Worm (Caenorhabditis elegans): ENCODE data around the gene clec-241.

Gene clec-241

DNA sequence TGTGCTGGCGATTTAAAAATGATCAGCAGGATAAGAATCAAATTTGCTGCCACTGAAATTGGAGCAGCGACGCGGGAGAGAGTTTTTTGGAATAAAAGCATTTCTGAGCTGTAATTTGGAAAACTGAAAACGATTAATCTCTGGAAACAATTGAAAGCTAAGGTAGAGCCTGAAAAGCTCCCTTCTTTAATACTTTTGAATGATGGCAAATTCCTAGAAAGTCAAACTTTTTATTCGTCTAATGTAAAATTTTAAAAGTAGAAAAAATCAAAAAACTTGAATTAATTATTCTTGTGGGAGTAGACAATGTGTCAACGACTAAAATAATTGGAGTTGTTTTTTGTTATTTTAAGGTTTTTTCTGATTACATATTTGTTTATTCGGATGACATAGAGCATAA is 12.9 kb downstream of the clec-241 start, which contains the start of gene str-217:
str-217 (minus strand) TSS at position 101 of the 400 bp plus-strand sequence.
- TF ChIP-seq fos-1 (tag; optimal IDR thresholded peaks at IDR 0.05) (no peak), egl-27 (tag; optimal IDR thresholded peaks at IDR 0.05) (no peak), egl-5 (tag; optimal IDR thresholded peaks at IDR 0.05) (no peak), eor-1 (tag; optimal IDR thresholded peaks at IDR 0.05) (no peak), pqm-1 (tag; optimal IDR thresholded peaks at IDR 0.05) (no peak), daf-12 (tag; optimal IDR thresholded peaks at IDR 0.05) (no peak), R02D3.7 (tag; optimal IDR thresholded peaks at IDR 0.05) (no peak)

DNA sequence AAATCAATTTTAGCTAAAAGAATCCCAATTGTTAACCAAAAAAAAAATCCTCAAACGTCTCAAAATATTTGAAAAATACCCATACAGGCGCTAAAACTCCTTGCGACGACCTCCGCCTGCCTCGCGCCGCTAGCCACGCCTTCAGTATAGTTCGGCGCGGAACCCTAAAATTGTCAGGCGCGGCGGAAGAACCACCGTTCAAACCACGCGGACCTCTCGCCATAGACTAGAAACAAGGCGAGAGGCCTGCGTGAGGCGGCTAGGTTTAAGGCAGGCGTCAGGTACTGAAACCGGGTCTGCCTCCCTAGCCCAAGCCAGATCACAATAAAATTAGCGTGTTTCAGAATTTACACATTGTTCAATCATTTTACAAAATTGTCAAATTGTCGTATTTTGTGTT is 20.7 kb downstream of the clec-241 start:
- TF ChIP-seq pha-4 (tag; optimal IDR thresholded peaks at IDR 0.05) (no peak), jun-1 (tag; optimal IDR thresholded peaks at IDR 0.05) (no peak), hmg-11 (tag; optimal IDR thresholded peaks at IDR 0.05) (no peak)

ce11 chrV:16991734-16992133 is 21.4 kb downstream of the clec-241 start, which contains the start of gene srz-95:
Gene srz-95, plus strand, starts transcription at chrV:16992034.
- TF ChIP-seq ZK546.5 (tag; optimal IDR thresholded peaks at IDR 0.05) (no peak), lsy-12 (tag; optimal IDR thresholded peaks at IDR 0.05) (no peak), unc-62 (GFP tag; optimal IDR thresholded peaks at IDR 0.05) (no peak), ceh-82 (tag; optimal IDR thresholded peaks at IDR 0.05) (no peak), elt-1 (tag; optimal IDR thresholded peaks at IDR 0.05) (no peak), nhr-11 (tag; optimal IDR thresholded peaks at IDR 0.05) (no peak), ama-1 (optimal IDR thresholded peaks at IDR 0.05) (no peak), ztf-11 (tag; optimal IDR thresholded peaks at IDR 0.05) (no peak), jun-1 (tag; optimal IDR thresholded peaks at IDR 0.05) (no peak), nhr-76 (tag; optimal IDR thresholded peaks at IDR 0.05) (no peak), nhr-28 (tag; optimal IDR thresholded peaks at IDR 0.05) (no peak), pqm-1 (tag; optimal IDR thresholded peaks at IDR 0.05) (no peak), mdl-1 (tag; optimal IDR thresholded peaks at IDR 0.05) (no peak), snpc-4 (tag; optimal IDR thresholded peaks at IDR 0.05) (no peak), eor-1 (tag; optimal IDR thresholded peaks at IDR 0.05) (no peak)

ce11 chrV:16988614-16989013 is 24.5 kb downstream of the clec-241 start, which contains the start of gene Y102A5C.27:
Gene Y102A5C.27, minus strand, starts transcription at chrV:16988714.
- TF ChIP-seq fkh-10 (GFP tag; optimal IDR thresholded peaks at IDR 0.05) (no peak), eor-1 (tag; optimal IDR thresholded peaks at IDR 0.05) (no peak), lin-39 (tag; optimal IDR thresholded peaks at IDR 0.05) (no peak), elt-1 (tag; optimal IDR thresholded peaks at IDR 0.05) (no peak), jun-1 (tag; optimal IDR thresholded peaks at IDR 0.05) (no peak), egl-5 (tag; optimal IDR thresholded peaks at IDR 0.05) (no peak), nhr-67 (tag; optimal IDR thresholded peaks at IDR 0.05) (no peak), zag-1 (tag; optimal IDR thresholded peaks at IDR 0.05) (no peak), nhr-11 (tag; optimal IDR thresholded peaks at IDR 0.05) (no peak), daf-12 (tag; optimal IDR thresholded peaks at IDR 0.05) (no peak), skn-1 (tag; optimal IDR thresholded peaks at IDR 0.05) (no peak), nhr-76 (tag; optimal IDR thresholded peaks at IDR 0.05) (no peak), ceh-9 (tag; optimal IDR thresholded peaks at IDR 0.05) (no peak), nhr-43 (tag; optimal IDR thresholded peaks at IDR 0.05; ENCODE audit: poor library complexity, severe bottlenecking) (no peak), nhr-12 (tag; optimal IDR thresholded peaks at IDR 0.05) (no peak), ztf-11 (tag; optimal IDR thresholded peaks at IDR 0.05) (no peak), ama-1 (optimal IDR thresholded peaks at IDR 0.05) (no peak), pha-4 (tag; optimal IDR thresholded peaks at IDR 0.05) (no peak), snpc-4 (tag; optimal IDR thresholded peaks at IDR 0.05) (no peak)

DNA sequence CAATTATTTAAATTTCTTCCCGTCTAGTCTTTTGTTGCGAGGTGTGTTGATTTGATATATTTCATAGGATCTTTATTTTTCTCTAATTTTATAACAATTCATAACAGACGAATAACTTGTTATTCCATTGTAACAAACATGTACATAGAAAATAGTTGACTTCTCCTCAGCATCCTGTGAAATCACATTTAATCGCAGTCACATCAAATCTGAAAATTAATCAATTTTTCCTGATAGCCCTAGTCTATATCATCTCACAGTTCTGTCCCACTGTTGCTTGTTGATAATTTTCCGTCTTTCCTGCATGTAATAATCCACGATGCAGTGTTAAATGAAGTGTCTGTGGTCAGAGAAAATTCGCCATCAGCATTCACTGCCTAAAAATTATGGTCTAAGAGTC is 25.3 kb downstream of the clec-241 start:
- TF ChIP-seq skn-1 (tag; optimal IDR thresholded peaks at IDR 0.05) (no peak), unc-62 (GFP tag; optimal IDR thresholded peaks at IDR 0.05) (no peak), fos-1 (tag; optimal IDR thresholded peaks at IDR 0.05) (no peak), fkh-2 (tag; optimal IDR thresholded peaks at IDR 0.05) (no peak), lsy-12 (tag; optimal IDR thresholded peaks at IDR 0.05) (no peak), egl-5 (tag; optimal IDR thresholded peaks at IDR 0.05) (no peak), nfya-1 (tag; optimal IDR thresholded peaks at IDR 0.05; ENCODE audit: insufficient read depth) (no peak), tbx-2 (tag; optimal IDR thresholded peaks at IDR 0.05) (no peak), ztf-4 (tag; optimal IDR thresholded peaks at IDR 0.05) (no peak)
